Worm (Caenorhabditis elegans) whole organism, L4 larva: ENCODE measurements around the gene R11F4.1.

Experiments
- F26F4.8 ChIP-seq: fragments of 200-800 bp; sonication (Bioruptor generic); conservative IDR thresholded peaks from 2 replicates; pipeline ENCODE4 v1.3.6; 2022; ENCODE audit warnings: missing genetic modification characterization, missing compliant biosample characterization
- R02D3.7 ChIP-seq: fragments of 150-350 bp; sonication (generic microtip); optimal IDR thresholded peaks from 3 replicates; lab custom pipeline; 2014; ENCODE audit warnings: missing biosample characterization, missing genetic modification characterization
- T26A8.4 ChIP-seq: fragments of 200-800 bp; sonication (Bioruptor generic); IDR thresholded peaks from 2 replicates; pipeline ENCODE4 v1.3.6; 2022; ENCODE audit warnings: missing genetic modification characterization, missing compliant biosample characterization
- Y105C5A.15 ChIP-seq: fragments of 200-800 bp; sonication (Bioruptor generic); IDR thresholded peaks from 2 replicates; pipeline ENCODE4 v1.3.6; 2022; ENCODE audit warnings: missing genetic modification characterization, missing compliant biosample characterization
- Y48G9A.11 ChIP-seq: fragments of 200-800 bp; sonication (Bioruptor generic); IDR thresholded peaks from 2 replicates; pipeline ENCODE4 v1.3.6; 2022; ENCODE audit warnings: missing genetic modification reagents, missing genetic modification characterization, missing compliant biosample characterization
- aly-2 ChIP-seq: sonication (generic microtip); optimal IDR thresholded peaks from 2 replicates; lab custom pipeline; 2018; ENCODE audit warnings: missing biosample characterization, missing genetic modification characterization
- ama-1 ChIP-seq: fragments of 150-350 bp; optimal IDR thresholded peaks from 2 replicates; lab custom pipeline; 2014; ENCODE audit warnings: inconsistent platforms, mixed read lengths
- arid-1 ChIP-seq: fragments of 200-800 bp; sonication (Bioruptor generic); conservative IDR thresholded peaks from 2 replicates; pipeline ENCODE4 v1.3.6; 2022; ENCODE audit warnings: missing genetic modification reagents, missing genetic modification characterization, missing compliant biosample characterization
- attf-4 ChIP-seq: sonication (generic microtip); optimal IDR thresholded peaks from 3 replicates; lab custom pipeline; 2017; ENCODE audit warnings: missing biosample characterization, missing genetic modification characterization
- ceh-20 ChIP-seq: fragments of 200-800 bp; sonication (Bioruptor generic); IDR thresholded peaks from 2 replicates; pipeline ENCODE4 v1.3.6; 2022; ENCODE audit warnings: missing genetic modification reagents, missing genetic modification characterization, missing compliant biosample characterization
- ceh-28 ChIP-seq: fragments of 150-350 bp; optimal IDR thresholded peaks from 2 replicates; lab custom pipeline; 2014; ENCODE audit warnings: missing biosample characterization, missing genetic modification reagents, missing genetic modification characterization
- ceh-32 ChIP-seq: sonication (generic microtip); optimal IDR thresholded peaks from 2 replicates; lab custom pipeline; 2016; ENCODE audit warnings: mild to moderate bottlenecking, missing genetic modification characterization, missing compliant biosample characterization; ENCODE audit not compliant: poor library complexity
- ceh-44 ChIP-seq: fragments of 200-800 bp; sonication (Bioruptor generic); IDR thresholded peaks from 2 replicates; pipeline ENCODE4 v1.3.6; 2022; ENCODE audit warnings: missing genetic modification reagents, missing genetic modification characterization, missing compliant biosample characterization
- ceh-62 ChIP-seq: sonication (generic microtip); optimal IDR thresholded peaks from 2 replicates; lab custom pipeline; 2017; ENCODE audit warnings: missing biosample characterization, missing genetic modification characterization
- daf-12 ChIP-seq: fragments of 150-350 bp; optimal IDR thresholded peaks from 2 replicates; lab custom pipeline; 2014; ENCODE audit warnings: missing biosample characterization, missing genetic modification reagents, missing genetic modification characterization
- dmd-8 ChIP-seq: fragments of 200-800 bp; sonication (Bioruptor generic); IDR thresholded peaks from 2 replicates; pipeline ENCODE4 v1.3.6; 2022; ENCODE audit warnings: missing genetic modification characterization, missing compliant biosample characterization
- dmd-9 ChIP-seq: fragments of 200-800 bp; sonication (Bioruptor generic); IDR thresholded peaks from 2 replicates; pipeline ENCODE4 v1.3.6; 2022; ENCODE audit warnings: missing genetic modification reagents, missing genetic modification characterization, missing compliant biosample characterization
- duxl-1 ChIP-seq: sonication (generic microtip); optimal IDR thresholded peaks from 2 replicates; lab custom pipeline; 2016; ENCODE audit warnings: mild to moderate bottlenecking, missing genetic modification characterization, moderate library complexity, missing compliant biosample characterization; ENCODE audit not compliant: poor library complexity
- dve-1 ChIP-seq: sonication (generic microtip); optimal IDR thresholded peaks from 2 replicates; lab custom pipeline; 2017; ENCODE audit warnings: antibody characterized with exemption, mild to moderate bottlenecking, missing genetic modification characterization, missing compliant biosample characterization; ENCODE audit not compliant: insufficient read depth
- egl-27 ChIP-seq: sonication (generic microtip); optimal IDR thresholded peaks from 3 replicates; lab custom pipeline; 2017; ENCODE audit warnings: missing biosample characterization, missing genetic modification reagents, missing genetic modification characterization
- egl-43 ChIP-seq: fragments of 200-800 bp; sonication (Bioruptor generic); IDR thresholded peaks from 2 replicates; pipeline ENCODE4 v1.3.6; 2022; ENCODE audit warnings: missing genetic modification reagents, missing genetic modification characterization, missing compliant biosample characterization
- fos-1 ChIP-seq: fragments of 150-350 bp; optimal IDR thresholded peaks from 2 replicates; lab custom pipeline; 2014; ENCODE audit warnings: missing biosample characterization, missing genetic modification characterization
- hlh-11 ChIP-seq: fragments of 200-800 bp; sonication (Bioruptor generic); optimal IDR thresholded peaks from 2 replicates; lab custom pipeline; 2018; ENCODE audit warnings: mild to moderate bottlenecking, missing genetic modification characterization, missing compliant biosample characterization
- hlh-30 ChIP-seq: sonication (generic microtip); optimal IDR thresholded peaks from 2 replicates; lab custom pipeline; 2017; ENCODE audit warnings: antibody characterized with exemption, mild to moderate bottlenecking, missing genetic modification characterization, missing compliant biosample characterization; ENCODE audit not compliant: insufficient read depth
- lim-7 ChIP-seq: fragments of 200-800 bp; sonication (Bioruptor generic); IDR thresholded peaks from 2 replicates; pipeline ENCODE4 v1.3.6; 2022; ENCODE audit warnings: missing genetic modification characterization, missing compliant biosample characterization
- lin-13 ChIP-seq: fragments of 150-350 bp; optimal IDR thresholded peaks from 2 replicates; lab custom pipeline; 2014; ENCODE audit warnings: missing biosample characterization, missing genetic modification reagents, missing genetic modification characterization
- lin-15B ChIP-seq: fragments of 150-350 bp; sonication (generic microtip); optimal IDR thresholded peaks from 3 replicates; lab custom pipeline; 2014; ENCODE audit warnings: missing biosample characterization, missing genetic modification characterization
- lin-38 ChIP-seq: fragments of 200-800 bp; sonication (Bioruptor generic); IDR thresholded peaks from 2 replicates; pipeline ENCODE4 v1.3.6; 2022; ENCODE audit warnings: missing genetic modification reagents, missing genetic modification characterization, missing compliant biosample characterization
- lsy-2 ChIP-seq, 2 experiments: fragments of 150-350 bp in 1 of 2; sonication (generic microtip) in 1 of 2; optimal IDR thresholded peaks; 2 replicates each; lab custom pipeline; 2014 to 2017; ENCODE audit warnings: missing biosample characterization in 2 of 2, missing genetic modification characterization in 2 of 2
- madf-5 ChIP-seq, 2 experiments: fragments of 200-800 bp; sonication (Bioruptor generic); IDR thresholded peaks; 2 replicates each; pipeline ENCODE4 v1.3.6; 2022; ENCODE audit warnings: missing compliant biosample characterization in 2 of 2, missing genetic modification characterization in 2 of 2
- madf-9 ChIP-seq: fragments of 200-800 bp; sonication (Bioruptor generic); conservative IDR thresholded peaks from 2 replicates; pipeline ENCODE4 v1.3.6; 2022; ENCODE audit warnings: missing genetic modification reagents, missing genetic modification characterization, missing compliant biosample characterization
- mdt-29 ChIP-seq: fragments of 200-800 bp; sonication (Bioruptor generic); IDR thresholded peaks from 2 replicates; pipeline ENCODE4 v1.3.6; 2022; ENCODE audit warnings: missing genetic modification reagents, missing genetic modification characterization, missing compliant biosample characterization
- mep-1 ChIP-seq: fragments of 150-350 bp; sonication (generic microtip); optimal IDR thresholded peaks from 3 replicates; lab custom pipeline; 2014; ENCODE audit warnings: missing biosample characterization, missing genetic modification characterization
- mes-2 ChIP-seq: sonication (generic microtip); optimal IDR thresholded peaks from 2 replicates; lab custom pipeline; 2016; ENCODE audit warnings: missing genotype, mild to moderate bottlenecking, missing genetic modification characterization, missing compliant biosample characterization; ENCODE audit not compliant: poor library complexity, severe bottlenecking
- mxl-3 ChIP-seq: fragments of 200-800 bp; sonication (Bioruptor generic); optimal IDR thresholded peaks from 2 replicates; lab custom pipeline; 2018; ENCODE audit warnings: mild to moderate bottlenecking, missing genetic modification characterization, missing compliant biosample characterization
- nhr-111 ChIP-seq: fragments of 200-800 bp; sonication (Bioruptor generic); optimal IDR thresholded peaks from 2 replicates; lab custom pipeline; 2018; ENCODE audit warnings: mild to moderate bottlenecking, missing genetic modification characterization, missing compliant biosample characterization
- nhr-237 ChIP-seq: sonication (generic microtip); optimal IDR thresholded peaks from 2 replicates; lab custom pipeline; 2017; ENCODE audit warnings: missing biosample characterization, missing genetic modification characterization
- nhr-28 ChIP-seq: fragments of 150-350 bp; optimal IDR thresholded peaks from 2 replicates; lab custom pipeline; 2014; ENCODE audit warnings: missing biosample characterization, missing genetic modification characterization
- pqm-1 ChIP-seq: sonication (generic microtip); optimal IDR thresholded peaks from 2 replicates; lab custom pipeline; 2017; ENCODE audit warnings: missing biosample characterization, missing genetic modification characterization
- saeg-2 ChIP-seq: fragments of 200-800 bp; sonication (Bioruptor generic); IDR thresholded peaks from 2 replicates; pipeline ENCODE4 v1.3.6; 2022; ENCODE audit warnings: missing genetic modification reagents, missing genetic modification characterization, missing compliant biosample characterization
- skn-1 ChIP-seq: fragments of 150-350 bp; optimal IDR thresholded peaks from 2 replicates; lab custom pipeline; 2014; ENCODE audit warnings: missing biosample characterization, missing genetic modification characterization
- spr-1 ChIP-seq: sonication (generic microtip); optimal IDR thresholded peaks from 2 replicates; lab custom pipeline; 2016; ENCODE audit warnings: mild to moderate bottlenecking, missing genetic modification characterization, missing compliant biosample characterization
- spr-3 ChIP-seq: fragments of 200-800 bp; sonication (Bioruptor generic); optimal IDR thresholded peaks from 2 replicates; lab custom pipeline; 2018; ENCODE audit warnings: mild to moderate bottlenecking, missing genetic modification characterization, missing compliant biosample characterization
- tra-1 ChIP-seq: fragments of 200-800 bp; sonication (Bioruptor generic); IDR thresholded peaks from 2 replicates; pipeline ENCODE4 v1.3.6; 2022; ENCODE audit warnings: missing genetic modification reagents, missing genetic modification characterization, missing compliant biosample characterization
- unc-130 ChIP-seq: sonication (generic microtip); optimal IDR thresholded peaks from 2 replicates; lab custom pipeline; 2016; ENCODE audit warnings: missing genetic modification reagents, missing genetic modification characterization, missing compliant biosample characterization
- unc-62 ChIP-seq, 3 experiments: fragments of 150-350 bp in 1 of 3; sonication (generic microtip); optimal IDR thresholded peaks in 2 of 3; peaks in 1 of 3; 1 replicate in 1 of 3; 2 replicates in 2 of 3; lab custom pipeline; 2014 to 2017; ENCODE audit warnings: missing biosample characterization in 3 of 3, missing genetic modification characterization in 3 of 3, missing genetic modification reagents in 3 of 3, missing genotype in 1 of 3
- zag-1 ChIP-seq: fragments of 150-350 bp; optimal IDR thresholded peaks from 2 replicates; lab custom pipeline; 2014; ENCODE audit warnings: missing biosample characterization, missing genetic modification characterization
- zfp-2 ChIP-seq: sonication (generic microtip); optimal IDR thresholded peaks from 2 replicates; lab custom pipeline; 2016; ENCODE audit warnings: mild to moderate bottlenecking, missing genetic modification characterization, missing compliant biosample characterization
- zfp-3 ChIP-seq: fragments of 200-800 bp; sonication (Bioruptor generic); conservative IDR thresholded peaks from 2 replicates; pipeline ENCODE4 v1.3.6; 2022; ENCODE audit warnings: missing genetic modification reagents, missing genetic modification characterization, missing compliant biosample characterization
- zip-11 ChIP-seq: fragments of 200-800 bp; sonication (Bioruptor generic); IDR thresholded peaks from 2 replicates; pipeline ENCODE4 v1.3.6; 2022; ENCODE audit warnings: missing genetic modification characterization, missing compliant biosample characterization
- zip-2 ChIP-seq: fragments of 150-350 bp; optimal IDR thresholded peaks from 2 replicates; lab custom pipeline; 2014; ENCODE audit warnings: missing biosample characterization, missing genetic modification characterization
- ztf-11 ChIP-seq: fragments of 150-350 bp; optimal IDR thresholded peaks from 2 replicates; lab custom pipeline; 2014; ENCODE audit warnings: missing biosample characterization, missing genetic modification characterization

Gene R11F4.1

DNA sequence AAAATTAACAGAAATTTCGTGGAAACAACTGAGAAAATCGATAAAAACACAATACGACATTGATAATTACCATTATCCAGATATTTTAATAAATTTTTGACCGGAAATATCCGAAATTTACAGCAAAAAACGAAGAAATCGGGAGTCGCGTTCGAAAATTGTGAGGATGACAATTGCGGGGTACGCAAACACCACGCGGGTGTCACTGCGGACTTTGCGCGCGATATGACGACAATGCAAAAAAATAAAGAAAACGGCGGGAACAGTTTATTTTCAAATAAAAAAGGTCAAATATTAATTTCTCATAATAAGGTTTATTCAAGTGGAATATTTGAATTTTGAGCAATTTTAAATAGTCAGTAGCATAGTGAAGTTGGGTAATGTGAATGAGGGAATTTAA lies 47.4 kb upstream of the R11F4.1 start, which contains the start of gene rpn-11 (continued):
- no peak for TF ChIP-seq dmd-9 (GFP tag; lab: Robert Waterston, UW)
- peak; percentile 60 for TF ChIP-seq unc-130 (GFP tag; lab: Kevin White, UChicago)
- no peak for TF ChIP-seq skn-1 (tag; lab: Kevin White, UChicago)
- peak; percentile 61 for TF ChIP-seq ceh-20 (GFP tag; lab: Robert Waterston, UW)
- no peak for TF ChIP-seq ceh-28 (tag; lab: Kevin White, UChicago)
- TF ChIP-seq pqm-1 (tag; lab: Kevin White, UChicago) = no peak
- TF ChIP-seq T26A8.4 = peak; percentile 88
- TF ChIP-seq zag-1 (tag; lab: Kevin White, UChicago) = no peak
- TF ChIP-seq madf-5 (GFP tag; IDR thresholded peaks at IDR 0.05; lab: Robert Waterston, UW) = no peak
- TF ChIP-seq unc-62 (GFP tag; optimal IDR thresholded peaks at IDR 0.05 in 1 of 2; lab: Kevin White, UChicago) = no peak
- TF ChIP-seq unc-62 (tag; optimal IDR thresholded peaks at IDR 0.05; lab: Kevin White, UChicago) = no peak
- no peak for TF ChIP-seq nhr-111 (GFP tag; lab: Kevin White, UChicago)
- peak; percentile 85 for TF ChIP-seq mep-1
- no peak for TF ChIP-seq Y48G9A.11 (GFP tag; lab: Robert Waterston, UW)
- TF ChIP-seq lin-15B (tag; lab: Kevin White, UChicago) = no peak
- no peak for TF ChIP-seq ztf-11
- TF ChIP-seq lin-13 = peak; percentile 81
- peak; percentile 50 for TF ChIP-seq spr-1 (tag; lab: Kevin White, UChicago)
- no peak for TF ChIP-seq zip-2 (tag; lab: Kevin White, UChicago)
- TF ChIP-seq dve-1 (tag; lab: Kevin White, UChicago) = peak; percentile 77
- no peak for TF ChIP-seq F26F4.8 (GFP tag; lab: Robert Waterston, UW)
- TF ChIP-seq egl-27 = no peak
- TF ChIP-seq hlh-11 (tag; lab: Kevin White, UChicago) = peak; percentile 85
- TF ChIP-seq tra-1 (GFP tag; lab: Robert Waterston, UW) = peak; percentile 70; the same call in 1 of the 2 replicates
- no peak for TF ChIP-seq arid-1 (GFP tag; lab: Robert Waterston, UW)
- no peak for TF ChIP-seq aly-2 (tag; lab: Kevin White, UChicago)
- TF ChIP-seq ama-1 (lab: Kevin White, UChicago) = peak; percentile 42
- peak; percentile 90 for TF ChIP-seq lin-38
- TF ChIP-seq spr-3 = peak; percentile 69
- TF ChIP-seq mes-2 = peak; percentile 93
- TF ChIP-seq fos-1 (tag; lab: Kevin White, UChicago) = no peak
- TF ChIP-seq ceh-32 (tag; lab: Kevin White, UChicago) = no peak
- peak; percentile 41 for TF ChIP-seq nhr-28 (tag; lab: Kevin White, UChicago)
- TF ChIP-seq R02D3.7 (tag; lab: Kevin White, UChicago) = no peak
- peak; percentile 77 for TF ChIP-seq hlh-30 (tag; lab: Kevin White, UChicago)
- no peak for TF ChIP-seq ceh-62
- TF ChIP-seq Y105C5A.15 = no peak
- TF ChIP-seq madf-9 = peak; percentile 59; the same call in 1 of the 2 replicates
- no peak for TF ChIP-seq dmd-8
- TF ChIP-seq lsy-2 (tag; optimal IDR thresholded peaks at IDR 0.05; lab: Kevin White, UChicago) = peak; percentile 81 to 97
- peak; percentile 60 for TF ChIP-seq mxl-3 (GFP tag; lab: Kevin White, UChicago)
- TF ChIP-seq duxl-1 (tag; lab: Kevin White, UChicago) = peak; percentile 82
- no peak for TF ChIP-seq saeg-2 (GFP tag; lab: Robert Waterston, UW)
- TF ChIP-seq zfp-2 (tag; lab: Kevin White, UChicago) = peak; percentile 64
- no peak for TF ChIP-seq ceh-44
- TF ChIP-seq attf-4 (tag; lab: Kevin White, UChicago) = no peak
- TF ChIP-seq daf-12 (tag; lab: Kevin White, UChicago) = no peak
- no peak for TF ChIP-seq zip-11
- 0 out of 2 replicates have a peak, but pooled peaks have one; percentile 52 for TF ChIP-seq egl-43 (GFP tag; lab: Robert Waterston, UW)
- no peak for TF ChIP-seq mdt-29 (GFP tag; lab: Robert Waterston, UW)
- no peak for TF ChIP-seq nhr-237 (tag; lab: Kevin White, UChicago)
- TF ChIP-seq lim-7 (GFP tag; lab: Robert Waterston, UW) = no peak
- TF ChIP-seq zfp-3 (GFP tag; lab: Robert Waterston, UW) = peak; percentile 92
